Worm (Caenorhabditis elegans): ENCODE results near the gene lido-14.

lido-14 gene

ce11 chrII:3385736-3386135, 26.8 kb downstream of the lido-14 start, which contains the start of gene T06D4.2:
Gene T06D4.2, minus strand, starts transcription at chrII:3385905.
- TF ChIP-seq unc-3 (GFP tag; conservative IDR thresholded peaks at IDR 0.05): no peak
- TF ChIP-seq unc-3 (tag; optimal IDR thresholded peaks at IDR 0.05): no peak
- TF ChIP-seq hlh-30 (tag; optimal IDR thresholded peaks at IDR 0.05; ENCODE audit: insufficient read depth): no peak
- TF ChIP-seq hlh-6 (tag; optimal IDR thresholded peaks at IDR 0.05): no peak
- TF ChIP-seq ceh-2 (tag; optimal IDR thresholded peaks at IDR 0.05): no peak
- TF ChIP-seq madf-2 (tag; optimal IDR thresholded peaks at IDR 0.05): no peak
- no peak for TF ChIP-seq ceh-18 (tag; optimal IDR thresholded peaks at IDR 0.05)
- TF ChIP-seq hlh-8 (tag; optimal IDR thresholded peaks at IDR 0.05): no peak
- TF ChIP-seq pha-2 (tag; optimal IDR thresholded peaks at IDR 0.05): no peak
- no peak for TF ChIP-seq mec-3 (tag; optimal IDR thresholded peaks at IDR 0.05; ENCODE audit: borderline replicate concordance)

DNA sequence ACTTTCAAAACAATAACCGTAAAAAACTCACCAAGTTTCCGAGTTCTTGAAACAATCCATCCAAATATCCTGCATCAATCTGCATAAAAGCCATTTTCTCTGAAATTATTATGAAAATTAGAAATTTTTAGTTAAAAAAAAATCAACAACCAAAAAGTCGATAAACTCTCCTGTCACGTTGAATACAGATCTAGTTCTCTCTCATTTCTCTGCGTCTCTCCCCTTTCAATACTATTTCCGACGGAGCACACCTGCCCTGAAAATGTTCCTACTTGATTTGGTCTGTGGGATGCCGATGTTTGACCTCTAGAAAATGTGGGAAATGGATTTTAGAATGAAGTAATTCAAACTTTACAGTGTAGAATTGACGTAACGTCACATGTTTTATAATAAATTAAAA, 28.6 kb downstream of the lido-14 start, which contains the start of gene T06D4.6:
T06D4.6 (minus strand) TSS at position 101 of the 400 bp plus-strand sequence.
- no peak for TF ChIP-seq C08G9.2 (tag; optimal IDR thresholded peaks at IDR 0.05)
- no peak for TF ChIP-seq K09A11.1 (tag; optimal IDR thresholded peaks at IDR 0.05; ENCODE audit: insufficient read depth)
- no peak for TF ChIP-seq sdc-2 (tag; optimal IDR thresholded peaks at IDR 0.05)
- TF ChIP-seq ztf-16 (tag; optimal IDR thresholded peaks at IDR 0.05): no peak
- no peak for TF ChIP-seq npax-4 (tag; optimal IDR thresholded peaks at IDR 0.05)
- no peak for TF ChIP-seq eyg-1 (tag; optimal IDR thresholded peaks at IDR 0.05)
- TF ChIP-seq ceh-30 (tag; optimal IDR thresholded peaks at IDR 0.05): no peak
- TF ChIP-seq ama-1 (optimal IDR thresholded peaks at IDR 0.05): no peak
- TF ChIP-seq syd-9 (tag; optimal IDR thresholded peaks at IDR 0.05): no peak
- no peak for TF ChIP-seq ceh-48 (tag; optimal IDR thresholded peaks at IDR 0.05)
- TF ChIP-seq fkh-10 (GFP tag; optimal IDR thresholded peaks at IDR 0.05): no peak
- TF ChIP-seq pag-3 (tag; optimal IDR thresholded peaks at IDR 0.05; ENCODE audit: borderline replicate concordance): no peak

- TF ChIP-seq ets-4 (tag; optimal IDR thresholded peaks at IDR 0.05) (no peak), hlh-6 (tag; optimal IDR thresholded peaks at IDR 0.05) (no peak), unc-3 (GFP tag; conservative IDR thresholded peaks at IDR 0.05) (no peak), unc-3 (tag; optimal IDR thresholded peaks at IDR 0.05) (no peak), che-1 (tag; optimal IDR thresholded peaks at IDR 0.05) (no peak), C38D4.7 (GFP tag; optimal IDR thresholded peaks at IDR 0.05) (no peak)
Measured at ce11 chrII:3395484-3395883, 36.5 kb downstream of the lido-14 start, which contains the start of gene nep-20. Gene nep-20, minus strand, starts transcription at chrII:3395584.

ce11 chrII:3399212-3399611, 40.3 kb downstream of the lido-14 start, which contains the start of gene nep-9:
Gene nep-9, minus strand, starts transcription at chrII:3399312.
- TF ChIP-seq gmeb-2 (tag; optimal IDR thresholded peaks at IDR 0.05): no peak

- TF ChIP-seq unc-86 (tag; optimal IDR thresholded peaks at IDR 0.05) (no peak), tbx-2 (tag; optimal IDR thresholded peaks at IDR 0.05) (no peak), T23F11.4 (GFP tag; optimal IDR thresholded peaks at IDR 0.05) (no peak)
Measured at ce11 chrII:3402854-3403253, 43.9 kb downstream of the lido-14 start, which contains the start of gene nep-10. Gene nep-10, minus strand, starts transcription at chrII:3402954.

DNA sequence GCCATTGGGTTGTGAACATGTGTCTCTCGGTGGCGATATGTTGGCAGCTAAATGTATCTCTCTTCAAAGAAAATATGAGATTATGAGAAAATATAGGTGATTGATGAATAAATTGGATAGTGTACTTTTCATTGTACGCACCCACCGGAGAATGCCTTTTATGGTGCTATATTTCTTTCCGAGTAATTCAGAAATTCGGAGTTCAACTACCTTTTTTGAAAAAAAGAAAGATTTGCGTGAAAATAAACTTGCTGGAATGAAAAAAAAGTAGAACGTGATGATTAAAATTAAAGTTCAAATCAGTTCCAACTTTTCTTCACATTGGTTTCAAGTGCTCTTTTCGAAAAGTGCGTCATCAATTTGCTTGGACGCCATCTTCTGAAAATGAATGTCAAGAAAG, 44.6 kb downstream of the lido-14 start, which contains the start of gene nep-8:
nep-8 (plus strand) TSS at position 301 of the 400 bp plus-strand sequence.
- TF ChIP-seq hlh-13 (GFP tag; optimal IDR thresholded peaks at IDR 0.05) (no peak), pqm-1 (tag; optimal IDR thresholded peaks at IDR 0.05) (no peak), hlh-8 (tag; optimal IDR thresholded peaks at IDR 0.05) (no peak), ztf-16 (tag; optimal IDR thresholded peaks at IDR 0.05) (no peak)

All from whole organism, late embryonic.